Worm (Caenorhabditis elegans) whole organism, L3 larva: ENCODE results near the gene fbxa-111.

ENCODE experiments used
- ZK546.5 ChIP-seq: sonication (generic microtip); optimal IDR thresholded peaks from 2 replicates; lab custom pipeline; 2017; ENCODE audit warnings: missing biosample characterization, missing genetic modification characterization
- ama-1 ChIP-seq: fragments of 150-350 bp; optimal IDR thresholded peaks from 2 replicates; lab custom pipeline; 2018
- ceh-16 ChIP-seq: sonication (generic microtip); optimal IDR thresholded peaks from 2 replicates; lab custom pipeline; 2017; ENCODE audit warnings: missing biosample characterization, missing genetic modification characterization
- ceh-28 ChIP-seq: fragments of 150-350 bp; optimal IDR thresholded peaks from 2 replicates; lab custom pipeline; 2014; ENCODE audit warnings: missing biosample characterization, missing genetic modification reagents, missing genetic modification characterization
- ceh-82 ChIP-seq: fragments of 150-350 bp; optimal IDR thresholded peaks from 2 replicates; lab custom pipeline; 2014; ENCODE audit warnings: missing biosample characterization, missing genetic modification characterization
- daf-12 ChIP-seq: fragments of 150-350 bp; optimal IDR thresholded peaks from 2 replicates; lab custom pipeline; 2014; ENCODE audit warnings: missing biosample characterization, missing genetic modification reagents, missing genetic modification characterization
- egl-27 ChIP-seq: sonication (generic microtip); optimal IDR thresholded peaks from 4 replicates; lab custom pipeline; 2017; ENCODE audit warnings: missing biosample characterization, missing genetic modification reagents, missing genetic modification characterization
- egl-5 ChIP-seq: fragments of 150-350 bp; optimal IDR thresholded peaks from 2 replicates; lab custom pipeline; 2017; ENCODE audit warnings: missing biosample characterization, missing genetic modification reagents, missing genetic modification characterization, inconsistent platforms
- elt-1 ChIP-seq: fragments of 150-350 bp; optimal IDR thresholded peaks from 2 replicates; lab custom pipeline; 2014; ENCODE audit warnings: missing biosample characterization, missing genetic modification characterization
- elt-2 ChIP-seq: sonication (generic microtip); optimal IDR thresholded peaks from 2 replicates; lab custom pipeline; 2016; ENCODE audit warnings: missing genetic modification reagents, mild to moderate bottlenecking, missing genetic modification characterization, missing compliant biosample characterization
- elt-3 ChIP-seq, 3 experiments: fragments of 150-350 bp in 1 of 3; sonication (generic microtip) in 2 of 3; optimal IDR thresholded peaks; 2 replicates in 2 of 3; 4 replicates in 1 of 3; lab custom pipeline; 2014 to 2017; ENCODE audit warnings: missing biosample characterization in 3 of 3, missing genetic modification characterization in 3 of 3
- eor-1 ChIP-seq, 2 experiments: fragments of 150-350 bp; optimal IDR thresholded peaks; 2 replicates each; lab custom pipeline; 2014 to 2018; ENCODE audit warnings: missing biosample characterization in 2 of 2, missing genetic modification characterization in 2 of 2
- fkh-2 ChIP-seq: fragments of 150-350 bp; optimal IDR thresholded peaks from 2 replicates; lab custom pipeline; 2014; ENCODE audit warnings: missing biosample characterization, missing genetic modification reagents, missing genetic modification characterization
- fos-1 ChIP-seq: fragments of 150-350 bp; optimal IDR thresholded peaks from 2 replicates; lab custom pipeline; 2014; ENCODE audit warnings: missing biosample characterization, missing genetic modification characterization
- hmg-11 ChIP-seq: sonication (generic microtip); optimal IDR thresholded peaks from 2 replicates; lab custom pipeline; 2016; ENCODE audit warnings: missing genetic modification characterization, missing compliant biosample characterization
- jun-1 ChIP-seq: fragments of 150-350 bp; optimal IDR thresholded peaks from 2 replicates; lab custom pipeline; 2014; ENCODE audit warnings: missing biosample characterization, missing genetic modification reagents, missing genetic modification characterization
- lin-15B ChIP-seq: fragments of 150-350 bp; optimal IDR thresholded peaks from 2 replicates; lab custom pipeline; 2014; ENCODE audit warnings: missing biosample characterization, missing genetic modification characterization
- lsy-12 ChIP-seq: sonication (generic microtip); optimal IDR thresholded peaks from 2 replicates; lab custom pipeline; 2016; ENCODE audit warnings: mild to moderate bottlenecking, missing genetic modification characterization, missing compliant biosample characterization
- mdl-1 ChIP-seq: fragments of 150-350 bp; optimal IDR thresholded peaks from 2 replicates; lab custom pipeline; 2014; ENCODE audit warnings: missing biosample characterization, missing genetic modification characterization
- mml-1 ChIP-seq: fragments of 150-350 bp; sonication (generic microtip); optimal IDR thresholded peaks from 3 replicates; lab custom pipeline; 2014; ENCODE audit warnings: missing biosample characterization, missing genetic modification characterization
- nfya-1 ChIP-seq: sonication (generic microtip); optimal IDR thresholded peaks from 2 replicates; lab custom pipeline; 2017; ENCODE audit warnings: missing genetic modification characterization, mild to moderate bottlenecking, missing compliant biosample characterization, antibody characterized with exemption, moderate library complexity; ENCODE audit not compliant: insufficient read depth
- nhr-23 ChIP-seq: fragments of 150-350 bp; optimal IDR thresholded peaks from 2 replicates; lab custom pipeline; 2014; ENCODE audit warnings: missing biosample characterization, missing genetic modification reagents, missing genetic modification characterization
- nhr-237 ChIP-seq: fragments of 150-350 bp; optimal IDR thresholded peaks from 2 replicates; lab custom pipeline; 2014; ENCODE audit warnings: missing biosample characterization, missing genetic modification characterization
- nhr-25 ChIP-seq: sonication (generic microtip); optimal IDR thresholded peaks from 2 replicates; lab custom pipeline; 2017; ENCODE audit warnings: missing biosample characterization, missing genetic modification characterization
- nhr-43 ChIP-seq: sonication (generic microtip); optimal IDR thresholded peaks from 2 replicates; lab custom pipeline; 2016; ENCODE audit warnings: mild to moderate bottlenecking, missing genetic modification characterization, missing compliant biosample characterization; ENCODE audit not compliant: poor library complexity, severe bottlenecking
- nhr-67 ChIP-seq: fragments of 150-350 bp; optimal IDR thresholded peaks from 2 replicates; lab custom pipeline; 2014; ENCODE audit warnings: missing biosample characterization, missing genetic modification characterization
- nhr-76 ChIP-seq: fragments of 150-350 bp; sonication (generic microtip); optimal IDR thresholded peaks from 5 replicates; lab custom pipeline; 2014; ENCODE audit warnings: missing biosample characterization, missing genetic modification characterization
- nhr-77 ChIP-seq: fragments of 150-350 bp; optimal IDR thresholded peaks from 2 replicates; lab custom pipeline; 2014; ENCODE audit warnings: missing biosample characterization, missing genetic modification characterization
- pha-4 ChIP-seq: fragments of 150-350 bp; optimal IDR thresholded peaks from 2 replicates; lab custom pipeline; 2014; ENCODE audit warnings: missing biosample characterization, missing genetic modification reagents, missing genetic modification characterization
- pqm-1 ChIP-seq: fragments of 150-350 bp; optimal IDR thresholded peaks from 2 replicates; lab custom pipeline; 2017; ENCODE audit warnings: missing biosample characterization, missing genetic modification characterization, inconsistent platforms
- sea-2 ChIP-seq: fragments of 150-350 bp; sonication (generic microtip); optimal IDR thresholded peaks from 4 replicates; lab custom pipeline; 2014; ENCODE audit warnings: missing biosample characterization, missing genetic modification reagents, missing genetic modification characterization
- snpc-4 ChIP-seq: fragments of 150-350 bp; optimal IDR thresholded peaks from 2 replicates; lab custom pipeline; 2014; ENCODE audit warnings: missing biosample characterization, missing genetic modification characterization
- tbx-2 ChIP-seq: sonication (generic microtip); optimal IDR thresholded peaks from 2 replicates; lab custom pipeline; 2016; ENCODE audit warnings: mild to moderate bottlenecking, missing genetic modification characterization, missing compliant biosample characterization
- unc-39 ChIP-seq: sonication (generic microtip); optimal IDR thresholded peaks from 4 replicates; lab custom pipeline; 2017; ENCODE audit warnings: missing biosample characterization, missing genetic modification characterization
- unc-62 ChIP-seq: fragments of 150-350 bp; sonication (generic microtip); optimal IDR thresholded peaks from 4 replicates; lab custom pipeline; 2014; ENCODE audit warnings: missing biosample characterization, missing genetic modification reagents, missing genetic modification characterization
- ztf-11 ChIP-seq: fragments of 150-350 bp; optimal IDR thresholded peaks from 2 replicates; lab custom pipeline; 2014; ENCODE audit warnings: missing biosample characterization, missing genetic modification characterization
- ztf-4 ChIP-seq: fragments of 150-350 bp; optimal IDR thresholded peaks from 2 replicates; lab custom pipeline; 2014; ENCODE audit warnings: missing biosample characterization, missing genetic modification characterization

The fbxa-111 gene

ce11 chrV:16927345-16927744, 22.2 kb downstream of the fbxa-111 start, which contains the start of gene Y102A5C.36:
Gene Y102A5C.36, minus strand, starts transcription at chrV:16927445.
- TF ChIP-seq mml-1 (tag; lab: Kevin White, UChicago): no peak
- no peak for TF ChIP-seq tbx-2 (tag; lab: Kevin White, UChicago)
- TF ChIP-seq hmg-11 (tag; lab: Kevin White, UChicago): no peak
- TF ChIP-seq nhr-77 (tag; lab: Kevin White, UChicago): no peak
- no peak for TF ChIP-seq fkh-2 (tag; lab: Kevin White, UChicago)
- no peak for TF ChIP-seq nhr-23
- TF ChIP-seq lin-15B (tag; lab: Kevin White, UChicago): no peak
- no peak for TF ChIP-seq nhr-76 (tag; lab: Kevin White, UChicago)
- TF ChIP-seq egl-5 (tag; lab: Kevin White, UChicago): no peak
- TF ChIP-seq jun-1 (tag; lab: Kevin White, UChicago): no peak
- no peak for TF ChIP-seq daf-12 (tag; lab: Kevin White, UChicago)
- no peak for TF ChIP-seq lsy-12 (tag; lab: Kevin White, UChicago)
- no peak for TF ChIP-seq nhr-43 (tag; lab: Kevin White, UChicago)
- no peak for TF ChIP-seq nhr-67
- no peak for TF ChIP-seq unc-39 (tag; lab: Kevin White, UChicago)
- no peak for TF ChIP-seq ztf-4 (tag; lab: Kevin White, UChicago)

- TF ChIP-seq ceh-82 (tag; lab: Kevin White, UChicago): no peak
- no peak for TF ChIP-seq lin-15B (tag; lab: Kevin White, UChicago)
- TF ChIP-seq hmg-11 (tag; lab: Kevin White, UChicago): no peak
- TF ChIP-seq jun-1 (tag; lab: Kevin White, UChicago): no peak
- no peak for TF ChIP-seq pha-4 (tag; lab: Kevin White, UChicago)
- no peak for TF ChIP-seq eor-1 (tag; optimal IDR thresholded peaks at IDR 0.05; lab: Kevin White, UChicago)
- TF ChIP-seq nhr-237 (tag; lab: Kevin White, UChicago): no peak
- TF ChIP-seq elt-1 (tag; lab: Kevin White, UChicago): no peak
Observed at ce11 chrV:16921952-16922351, 27.6 kb downstream of the fbxa-111 start, which contains the start of gene Y102A5C.4. Gene Y102A5C.4, plus strand, starts transcription at chrV:16922252.

DNA sequence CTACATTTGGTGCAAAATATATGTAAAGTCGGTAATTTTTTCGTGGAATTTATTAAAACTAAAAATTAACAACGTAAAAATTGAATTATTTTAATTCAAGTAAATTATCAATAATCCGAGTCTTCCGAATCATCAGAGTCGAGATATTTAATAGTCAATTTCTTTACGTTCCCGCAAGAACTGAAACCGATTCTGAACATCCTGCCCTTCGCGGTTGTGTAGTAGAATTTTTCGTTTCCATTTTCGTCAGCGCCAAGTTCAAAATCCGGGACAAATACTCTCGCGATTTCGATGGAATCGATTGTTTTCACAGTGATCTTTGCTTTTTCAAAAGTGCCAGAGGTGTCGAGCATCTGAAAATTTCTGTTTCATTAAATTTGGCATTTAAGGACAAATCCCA, 29.8 kb downstream of the fbxa-111 start:
- TF ChIP-seq eor-1 (tag; optimal IDR thresholded peaks at IDR 0.05; lab: Kevin White, UChicago) (no peak), nhr-43 (tag; lab: Kevin White, UChicago) (no peak), hmg-11 (tag; lab: Kevin White, UChicago) (no peak), snpc-4 (no peak), mdl-1 (tag; lab: Kevin White, UChicago) (no peak), daf-12 (tag; lab: Kevin White, UChicago) (no peak), nhr-77 (tag; lab: Kevin White, UChicago) (no peak), ZK546.5 (tag; lab: Kevin White, UChicago) (no peak), ceh-82 (tag; lab: Kevin White, UChicago) (no peak), ceh-28 (tag; lab: Kevin White, UChicago) (no peak), unc-62 (GFP tag; lab: Kevin White, UChicago) (no peak), elt-2 (tag; lab: Kevin White, UChicago) (no peak), sea-2 (GFP tag; lab: Kevin White, UChicago) (no peak), unc-39 (tag; lab: Kevin White, UChicago) (no peak), fos-1 (no peak), egl-5 (tag; lab: Kevin White, UChicago) (no peak)

DNA sequence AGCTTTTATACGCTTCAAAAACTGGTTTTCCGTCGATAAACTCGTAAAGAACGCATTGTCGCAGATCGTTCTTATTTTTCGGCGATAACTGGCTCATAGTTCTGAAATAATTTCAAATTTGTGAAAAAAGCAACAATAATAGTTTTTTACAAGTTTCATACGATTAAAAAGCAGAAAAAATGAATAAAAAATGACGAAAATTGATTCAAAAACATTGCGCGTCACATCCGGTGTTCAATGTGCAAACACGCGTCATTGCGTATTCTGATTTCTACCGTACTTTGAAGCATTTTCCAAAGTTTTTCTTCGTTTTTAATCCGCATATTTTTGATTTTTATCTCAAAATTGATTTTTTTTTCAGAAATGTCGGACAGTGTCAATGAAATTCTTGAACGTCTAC, 31.1 kb downstream of the fbxa-111 start, which contains the start of the genes fbxa-206 and Y102A5C.2:
Gene fbxa-206, minus strand, starts transcription at position 101 of the 400 bp plus-strand sequence.
Gene Y102A5C.2, plus strand, starts transcription at position 354 of the 400 bp plus-strand sequence.
- TF ChIP-seq unc-39 (tag; lab: Kevin White, UChicago): no peak
- TF ChIP-seq ama-1 (lab: Kevin White, UChicago): no peak
- TF ChIP-seq hmg-11 (tag; lab: Kevin White, UChicago): no peak
- no peak for TF ChIP-seq pqm-1 (tag; lab: Kevin White, UChicago)
- TF ChIP-seq tbx-2 (tag; lab: Kevin White, UChicago): no peak
- no peak for TF ChIP-seq ztf-11 (tag; lab: Kevin White, UChicago)
- TF ChIP-seq snpc-4: no peak
- no peak for TF ChIP-seq sea-2 (GFP tag; lab: Kevin White, UChicago)
- TF ChIP-seq elt-3 (tag; optimal IDR thresholded peaks at IDR 0.05; lab: Kevin White, UChicago): no peak
- no peak for TF ChIP-seq jun-1 (tag; lab: Kevin White, UChicago)
- TF ChIP-seq nfya-1: no peak
- no peak for TF ChIP-seq nhr-77 (tag; lab: Kevin White, UChicago)
- no peak for TF ChIP-seq daf-12 (tag; lab: Kevin White, UChicago)
- no peak for TF ChIP-seq pha-4 (tag; lab: Kevin White, UChicago)
- no peak for TF ChIP-seq elt-2 (tag; lab: Kevin White, UChicago)
- TF ChIP-seq lsy-12 (tag; lab: Kevin White, UChicago): no peak
- no peak for TF ChIP-seq ceh-16 (tag; lab: Kevin White, UChicago)
- no peak for TF ChIP-seq nhr-25 (tag; lab: Kevin White, UChicago)
- no peak for TF ChIP-seq egl-27 (tag; lab: Kevin White, UChicago)
- TF ChIP-seq nhr-23: no peak
